Worm (Caenorhabditis elegans) whole organism, midembryonic: ENCODE results near the gene sulp-5.
A peak's percentile ranks its signal among the peaks of the same experiment; 100 is the strongest.

ENCODE experiments used
- T22C8.4 ChIP-seq: fragments of 200-800 bp; sonication (Bioruptor generic); IDR thresholded peaks from 2 replicates; pipeline ENCODE4 v1.3.6; 2022; ENCODE audit warnings: missing genetic modification characterization, missing compliant biosample characterization
- cog-1 ChIP-seq: sonication (generic microtip); optimal IDR thresholded peaks from 2 replicates; lab custom pipeline; 2016; ENCODE audit warnings: missing genetic modification characterization, missing compliant biosample characterization
- flt-1 ChIP-seq: fragments of 200-800 bp; sonication (Bioruptor generic); IDR thresholded peaks from 2 replicates; pipeline ENCODE4 v1.3.6; 2022; ENCODE audit warnings: missing genetic modification characterization, missing compliant biosample characterization
- klf-2 ChIP-seq: fragments of 200-800 bp; sonication (Bioruptor generic); conservative IDR thresholded peaks from 2 replicates; pipeline ENCODE4 v1.3.6; 2022; ENCODE audit warnings: missing genetic modification reagents, missing genetic modification characterization, missing compliant biosample characterization
- med-1 ChIP-seq: sonication (generic microtip); optimal IDR thresholded peaks from 2 replicates; lab custom pipeline; 2017; ENCODE audit warnings: missing genetic modification characterization, mild to moderate bottlenecking, missing compliant biosample characterization, antibody characterized with exemption, missing genetic modification reagents; ENCODE audit not compliant: insufficient read depth
- ref-1 ChIP-seq: fragments of 200-800 bp; sonication (Bioruptor generic); conservative IDR thresholded peaks from 2 replicates; pipeline ENCODE4 v1.3.6; 2022; ENCODE audit warnings: missing genetic modification reagents, missing genetic modification characterization, missing compliant biosample characterization
- tab-1 ChIP-seq: fragments of 200-800 bp; sonication (Bioruptor generic); IDR thresholded peaks from 2 replicates; pipeline ENCODE4 v1.3.6; 2022; ENCODE audit warnings: missing genetic modification characterization, missing compliant biosample characterization
- ztf-23 ChIP-seq: fragments of 200-800 bp; sonication (Bioruptor generic); IDR thresholded peaks from 2 replicates; pipeline ENCODE4 v1.3.6; 2022; ENCODE audit warnings: missing genetic modification reagents, missing genetic modification characterization, missing compliant biosample characterization
- ztf-29 ChIP-seq: fragments of 200-800 bp; sonication (Bioruptor generic); IDR thresholded peaks from 2 replicates; pipeline ENCODE4 v1.3.6; 2022; ENCODE audit warnings: missing genetic modification reagents, missing genetic modification characterization, missing compliant biosample characterization

sulp-5 gene

DNA sequence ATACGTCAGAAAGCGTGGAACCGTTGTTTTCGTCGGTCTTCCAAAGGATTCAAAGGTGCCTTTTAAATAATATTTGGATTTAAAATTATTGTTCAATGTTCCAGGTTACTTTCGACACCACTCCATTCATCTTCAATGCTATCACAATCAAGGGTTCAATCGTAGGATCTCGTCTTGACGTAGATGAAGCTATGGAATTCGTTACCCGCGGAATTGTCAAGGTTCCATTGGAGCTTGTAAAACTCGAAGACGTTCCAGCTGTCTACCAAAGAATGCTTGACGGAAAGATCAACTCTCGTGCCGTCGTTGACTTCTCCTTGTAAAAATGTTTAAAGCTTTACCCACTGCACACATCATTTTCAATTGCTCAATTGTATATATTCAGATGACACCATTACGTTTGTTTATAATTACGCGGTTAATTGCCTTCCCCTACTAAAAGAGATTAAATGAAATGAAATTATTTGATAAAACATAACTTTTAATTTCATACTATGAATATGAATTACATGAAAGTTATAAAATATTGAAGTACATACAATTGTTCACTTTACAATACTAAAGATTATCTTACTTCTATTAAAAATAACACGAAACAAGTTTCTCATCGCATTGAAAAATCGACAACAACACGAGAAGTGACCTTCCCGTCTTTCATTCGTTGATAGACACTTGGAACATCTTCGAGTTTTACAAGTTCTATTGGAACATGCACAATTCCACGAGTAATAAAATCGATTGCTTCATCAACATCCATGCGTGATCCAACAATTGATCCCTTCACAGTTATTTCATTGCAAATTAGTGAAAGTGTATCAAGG lies 9.5 kb downstream of the sulp-5 start:
- no peak for TF ChIP-seq ref-1 (GFP tag; lab: Robert Waterston, UW)
- no peak for TF ChIP-seq flt-1 (GFP tag; lab: Robert Waterston, UW)
- TF ChIP-seq T22C8.4, result no peak
- TF ChIP-seq ztf-23 (GFP tag; lab: Robert Waterston, UW), result no peak
- no peak for TF ChIP-seq med-1 (GFP tag; lab: Kevin White, UChicago)
- no peak for TF ChIP-seq tab-1 (GFP tag; lab: Robert Waterston, UW)
- TF ChIP-seq klf-2 (GFP tag; lab: Robert Waterston, UW), result no peak
- no peak for TF ChIP-seq cog-1 (tag; lab: Kevin White, UChicago)
- no peak for TF ChIP-seq ztf-29 (GFP tag; lab: Robert Waterston, UW)

DNA sequence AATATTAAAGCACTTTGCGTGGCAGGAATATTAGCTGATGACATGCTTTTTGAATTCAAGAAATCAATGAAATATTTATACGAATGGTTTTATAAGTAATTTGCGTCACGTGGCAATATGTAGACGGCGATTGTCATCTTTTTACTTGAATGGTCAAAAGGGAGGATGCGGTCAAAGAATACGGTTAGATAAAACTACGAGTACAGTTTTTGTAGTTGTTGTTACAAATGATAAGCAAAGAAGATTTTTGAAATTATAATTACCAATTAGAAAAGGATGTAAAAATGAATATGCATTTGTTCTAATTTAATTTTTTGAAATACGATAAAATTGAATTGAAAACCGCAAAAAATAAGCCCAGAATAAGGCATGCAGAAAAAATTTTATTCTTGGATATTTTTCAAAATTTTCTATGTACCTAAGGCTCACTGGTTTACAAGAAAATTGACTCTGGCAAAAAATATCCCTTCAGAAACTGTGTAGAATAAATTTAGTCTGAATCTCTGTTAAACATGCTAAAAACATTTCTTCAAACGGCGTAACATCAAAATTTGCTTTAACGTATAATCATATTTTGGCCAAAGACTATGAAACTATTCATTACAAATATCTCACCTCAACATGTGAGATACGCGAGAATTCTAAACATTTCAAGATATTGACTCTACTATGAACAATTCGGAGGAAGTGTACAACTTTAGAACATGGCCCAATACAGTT lies 11.5 kb downstream of the sulp-5 start, which contains the start of the genes sodh-2 and srx-76:
TSS of gene sodh-2 (minus strand) at position 101 of the 720 bp plus-strand sequence.
TSS of gene srx-76 (plus strand) at position 670 of the 720 bp plus-strand sequence.
- TF ChIP-seq cog-1 (tag; lab: Kevin White, UChicago) (no peak), ztf-23 (GFP tag; lab: Robert Waterston, UW) (no peak), tab-1 (GFP tag; lab: Robert Waterston, UW) (no peak), ref-1 (GFP tag; lab: Robert Waterston, UW) (no peak), klf-2 (GFP tag; lab: Robert Waterston, UW) (no peak), ztf-29 (GFP tag; lab: Robert Waterston, UW) (no peak), flt-1 (GFP tag; lab: Robert Waterston, UW) (no peak), med-1 (GFP tag; lab: Kevin White, UChicago) (no peak), T22C8.4 (no peak)

DNA sequence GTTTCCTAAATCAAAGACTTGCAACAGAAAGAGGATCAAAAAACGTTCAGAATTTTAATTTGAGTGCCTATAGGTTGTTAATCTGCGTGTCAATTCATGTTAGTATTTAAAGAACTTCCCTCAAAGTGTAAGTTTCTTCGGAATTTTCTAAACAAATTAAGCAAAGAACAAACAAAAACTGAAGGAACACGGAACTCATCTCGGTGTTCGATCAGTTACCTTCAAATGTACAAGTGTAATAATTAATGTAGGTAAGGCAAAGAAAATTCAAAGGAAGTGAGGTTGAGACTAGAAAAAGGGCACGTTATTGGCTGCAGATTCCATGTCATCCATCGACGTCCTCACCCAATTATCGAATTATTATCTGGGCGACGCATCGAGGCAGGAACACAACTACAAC lies 14.1 kb downstream of the sulp-5 start, which contains the start of gene K12G11.6:
TSS of gene K12G11.6 (plus strand) at position 357 of the 400 bp plus-strand sequence.
- TF ChIP-seq ref-1 (GFP tag; lab: Robert Waterston, UW) (no peak), med-1 (GFP tag; lab: Kevin White, UChicago) (no peak), ztf-23 (GFP tag; lab: Robert Waterston, UW) (no peak), cog-1 (tag; lab: Kevin White, UChicago) (no peak), klf-2 (GFP tag; lab: Robert Waterston, UW) (no peak), T22C8.4 (no peak), tab-1 (GFP tag; lab: Robert Waterston, UW) (no peak), ztf-29 (GFP tag; lab: Robert Waterston, UW) (no peak), flt-1 (GFP tag; lab: Robert Waterston, UW) (no peak)

DNA sequence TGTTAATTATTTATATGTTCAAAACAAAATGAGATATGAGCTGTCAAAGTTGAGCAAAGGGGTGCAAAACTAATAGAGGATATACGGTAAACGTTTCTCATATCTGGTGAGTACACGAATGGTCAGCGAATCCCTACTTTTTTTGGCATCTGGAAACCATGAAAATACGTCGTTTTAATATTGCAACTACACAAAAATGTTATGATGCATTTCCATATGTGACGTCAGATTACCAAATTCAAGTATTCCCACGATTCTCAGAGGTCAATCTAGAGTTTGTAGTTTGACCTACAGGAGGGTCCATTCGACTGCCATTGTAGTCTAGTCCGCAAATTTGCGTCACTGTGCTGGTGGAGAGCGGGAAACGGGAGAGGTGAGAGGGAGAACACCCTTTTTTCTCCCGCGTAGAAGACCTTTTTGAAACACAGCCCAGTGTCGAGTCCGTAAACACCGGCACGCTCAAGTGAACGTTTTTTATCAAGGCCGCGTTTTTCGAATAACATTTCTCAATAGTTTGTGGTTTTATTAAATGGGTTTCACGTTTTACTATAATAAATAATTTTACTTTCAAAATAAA lies 16.6 kb downstream of the sulp-5 start:
- TF ChIP-seq T22C8.4 (no peak), flt-1 (GFP tag; lab: Robert Waterston, UW) (peak; percentile 58; the same call in 1 of the 2 replicates), ref-1 (GFP tag; lab: Robert Waterston, UW) (no peak), cog-1 (tag; lab: Kevin White, UChicago) (peak; percentile 29), ztf-29 (GFP tag; lab: Robert Waterston, UW) (no peak), tab-1 (GFP tag; lab: Robert Waterston, UW) (no peak), ztf-23 (GFP tag; lab: Robert Waterston, UW) (0 out of 2 replicates have a peak, but pooled peaks have one; percentile 43), med-1 (GFP tag; lab: Kevin White, UChicago) (no peak), klf-2 (GFP tag; lab: Robert Waterston, UW) (no peak)

DNA sequence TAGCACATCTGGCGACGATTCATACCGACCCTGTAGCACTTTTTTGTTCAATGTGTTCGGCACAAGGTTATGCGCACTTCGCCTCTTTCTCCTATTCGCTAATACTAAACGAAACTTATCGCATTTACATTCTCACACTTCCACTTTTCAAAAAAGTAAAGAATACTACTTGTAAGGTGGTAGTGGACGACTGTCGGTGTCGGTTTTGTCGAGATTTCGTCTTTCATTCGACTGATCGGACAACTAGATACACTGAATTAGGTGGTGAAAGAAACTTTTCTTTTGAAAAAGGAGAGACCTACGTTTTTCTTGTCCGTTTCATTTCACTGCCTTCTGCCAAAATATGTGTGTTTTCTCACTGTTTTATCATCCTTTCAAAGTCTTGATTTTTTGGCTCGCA lies 17.8 kb downstream of the sulp-5 start:
- TF ChIP-seq ztf-23 (GFP tag; lab: Robert Waterston, UW), result no peak
- no peak for TF ChIP-seq cog-1 (tag; lab: Kevin White, UChicago)
- no peak for TF ChIP-seq T22C8.4
- TF ChIP-seq tab-1 (GFP tag; lab: Robert Waterston, UW), result no peak
- no peak for TF ChIP-seq flt-1 (GFP tag; lab: Robert Waterston, UW)
- no peak for TF ChIP-seq ref-1 (GFP tag; lab: Robert Waterston, UW)

DNA sequence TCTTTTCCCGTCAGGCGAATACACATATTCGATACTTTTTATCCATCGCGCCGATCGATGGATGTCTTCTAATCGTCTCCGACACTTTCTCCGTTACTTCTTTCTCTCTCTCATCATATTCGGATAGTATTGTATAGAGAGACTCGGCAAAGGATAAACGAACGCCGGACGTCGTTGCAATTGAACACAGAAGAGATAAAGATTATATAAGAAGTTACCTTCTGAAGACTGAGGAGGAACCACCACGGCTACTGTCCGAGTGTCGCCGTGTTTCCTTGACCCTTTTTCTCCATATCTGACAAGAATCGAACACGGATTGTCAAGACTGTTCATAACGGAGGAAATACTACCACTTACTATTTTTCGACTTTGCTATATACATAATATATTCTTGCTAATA lies 19.3 kb downstream of the sulp-5 start, which contains the start of gene sma-1:
TSS of gene sma-1 (plus strand) at position 301 of the 400 bp plus-strand sequence.
- TF ChIP-seq klf-2 (GFP tag; lab: Robert Waterston, UW), result no peak
- no peak for TF ChIP-seq ref-1 (GFP tag; lab: Robert Waterston, UW)
- no peak for TF ChIP-seq med-1 (GFP tag; lab: Kevin White, UChicago)
- TF ChIP-seq cog-1 (tag; lab: Kevin White, UChicago), result no peak
- no peak for TF ChIP-seq ztf-23 (GFP tag; lab: Robert Waterston, UW)

DNA sequence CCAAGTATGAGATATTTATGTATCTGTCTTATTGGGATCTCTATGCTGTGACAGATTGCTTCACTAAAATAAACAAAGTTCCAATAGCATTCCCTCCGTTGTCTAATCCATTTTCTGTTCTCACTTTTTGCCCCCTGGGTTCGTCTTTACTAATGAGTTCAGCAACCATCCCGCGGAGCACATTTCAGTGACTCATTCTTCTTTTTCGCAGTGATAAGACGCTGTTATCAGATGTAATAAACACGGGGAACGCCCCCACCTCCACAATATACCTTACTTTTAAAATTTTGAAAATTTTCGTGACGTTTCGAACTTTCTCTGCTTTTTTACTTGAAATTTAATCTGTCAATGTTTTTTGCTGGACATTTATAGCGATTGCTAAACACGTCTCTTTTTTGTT lies 20.3 kb downstream of the sulp-5 start:
- TF ChIP-seq klf-2 (GFP tag; lab: Robert Waterston, UW) (no peak), med-1 (GFP tag; lab: Kevin White, UChicago) (no peak), cog-1 (tag; lab: Kevin White, UChicago) (no peak)

DNA sequence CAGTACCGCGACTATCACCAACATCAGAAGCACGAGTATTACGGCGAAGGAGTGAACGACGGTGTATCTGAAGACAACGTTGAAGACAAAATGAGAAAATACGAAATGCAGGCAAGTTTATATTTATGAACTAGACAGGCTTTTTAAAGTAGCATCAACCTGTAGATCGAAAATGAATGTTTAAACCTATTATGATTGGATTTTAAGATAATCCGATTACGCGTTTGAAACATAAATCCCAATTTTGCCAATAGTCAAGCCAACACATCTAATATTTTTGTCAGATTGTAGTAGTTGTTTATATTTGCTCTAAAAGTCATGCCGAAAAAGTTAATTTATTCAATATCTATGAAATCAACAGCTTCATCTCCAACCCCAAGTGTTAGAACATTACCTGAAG lies 21.4 kb downstream of the sulp-5 start:
- TF ChIP-seq klf-2 (GFP tag; lab: Robert Waterston, UW) (no peak), ztf-23 (GFP tag; lab: Robert Waterston, UW) (no peak), tab-1 (GFP tag; lab: Robert Waterston, UW) (no peak), ref-1 (GFP tag; lab: Robert Waterston, UW) (no peak), T22C8.4 (no peak), flt-1 (GFP tag; lab: Robert Waterston, UW) (no peak), cog-1 (tag; lab: Kevin White, UChicago) (no peak)
